In genomic region chrX:17491184-17491583, dm6 we compare ENCODE assay signal across 1 fruit fly cellular context.
TF ChIP-seq lines count a peak whose summit lies in the region.

No protein-coding gene starts in this region.

TF ChIP-seq in whole organism, embryonic, 481 proteins besides CTCF, POLR2A, EP300 and RAD21 (continued from another document):
- TF ChIP-seq dmrt11E (tag; optimal IDR thresholded peaks at IDR 0.05; lab: Kevin White, UChicago) (peak; percentile 62), ken (GFP tag; IDR thresholded peaks at IDR 0.05; lab: Robert Waterston, UW) (0 out of 3 replicates have a peak, but pooled peaks have one; percentile 57), Fer2 (tag; optimal IDR thresholded peaks at IDR 0.05; lab: Kevin White, UChicago) (no peak), tup (GFP tag; optimal IDR thresholded peaks at IDR 0.05; lab: Kevin White, UChicago) (no peak), CG4730 (GFP tag; IDR thresholded peaks at IDR 0.05; lab: Robert Waterston, UW) (peak; percentile 61), CG11093 (GFP tag; IDR thresholded peaks at IDR 0.05; lab: Robert Waterston, UW) (0 out of 3 replicates have a peak, but pooled peaks have one; percentile 51), CG18011 (GFP tag; optimal IDR thresholded peaks at IDR 0.05; lab: Kevin White, UChicago) (no peak), gfzf (GFP tag; optimal IDR thresholded peaks at IDR 0.05; lab: Kevin White, UChicago) (no peak), CG11504 (tag; optimal IDR thresholded peaks at IDR 0.05; lab: Kevin White, UChicago) (peak; percentile 73), pnt (GFP tag; optimal IDR thresholded peaks at IDR 0.05; lab: Kevin White, UChicago) (no peak), CG13424 (tag; optimal IDR thresholded peaks at IDR 0.05; lab: Kevin White, UChicago) (peak; percentile 32), gcm (GFP tag; optimal IDR thresholded peaks at IDR 0.05; lab: Kevin White, UChicago) (no peak), sim (GFP tag; IDR thresholded peaks at IDR 0.05; lab: Robert Waterston, UW) (peak; percentile 45; the same call in 1 of the 2 replicates), repo (GFP tag; optimal IDR thresholded peaks at IDR 0.05; lab: Kevin White, UChicago) (no peak), cwo (GFP tag; optimal IDR thresholded peaks at IDR 0.05; lab: Kevin White, UChicago) (peak; percentile 10), ara (GFP tag; IDR thresholded peaks at IDR 0.05; lab: Robert Waterston, UW) (peak; percentile 80), ac (GFP tag; optimal IDR thresholded peaks at IDR 0.05; lab: Kevin White, UChicago) (no peak), Scr (GFP tag; IDR thresholded peaks at IDR 0.05; lab: Robert Waterston, UW; ENCODE audit: partially characterized antibody) (no peak), Xbp1 (GFP tag; optimal IDR thresholded peaks at IDR 0.05; lab: Kevin White, UChicago) (peak; percentile 60), CG15514 (GFP tag; optimal IDR thresholded peaks at IDR 0.05; lab: Kevin White, UChicago) (peak; percentile 12), CG3838 (GFP tag; optimal IDR thresholded peaks at IDR 0.05; lab: Kevin White, UChicago) (no peak), br (optimal IDR thresholded peaks at IDR 0.05; lab: Kevin White, UChicago) (no peak), fd102C (GFP tag; optimal IDR thresholded peaks at IDR 0.05; lab: Kevin White, UChicago) (peak; percentile 1), grn (GFP tag; optimal IDR thresholded peaks at IDR 0.05; lab: Kevin White, UChicago) (no peak), az2 (GFP tag; optimal IDR thresholded peaks at IDR 0.05; lab: Kevin White, UChicago) (peak; percentile 55), danr (GFP tag; IDR thresholded peaks at IDR 0.05; lab: Robert Waterston, UW) (no peak), CG9437 (GFP tag; optimal IDR thresholded peaks at IDR 0.05; lab: Kevin White, UChicago) (no peak), insv (GFP tag; optimal IDR thresholded peaks at IDR 0.05; lab: Kevin White, UChicago) (no peak), CG12071 (GFP tag; optimal IDR thresholded peaks at IDR 0.05; lab: Kevin White, UChicago) (no peak), tap (tag; optimal IDR thresholded peaks at IDR 0.05; lab: Kevin White, UChicago) (peak; percentile 37), CG6254 (GFP tag; optimal IDR thresholded peaks at IDR 0.05; lab: Kevin White, UChicago) (peak; percentile 32), Tbp (GFP tag; optimal IDR thresholded peaks at IDR 0.05; lab: Kevin White, UChicago) (no peak), Nf-YC (tag; optimal IDR thresholded peaks at IDR 0.05; lab: Kevin White, UChicago) (no peak)
